Worm (Caenorhabditis elegans) whole organism, young adult: ENCODE results near the gene ugt-66.
A peak's percentile ranks its signal among the peaks of the same experiment; 100 is the strongest.

ENCODE experiments used
- B0035.1 ChIP-seq: sonication (generic microtip); optimal IDR thresholded peaks from 2 replicates; lab custom pipeline; 2016; ENCODE audit warnings: missing genetic modification characterization, mild to moderate bottlenecking, missing compliant biosample characterization, missing genotype, missing genetic modification reagents
- egl-18 ChIP-seq: fragments of 200-800 bp; sonication (Bioruptor generic); IDR thresholded peaks from 2 replicates; pipeline ENCODE4 v1.3.6; 2022; ENCODE audit warnings: missing genetic modification reagents, missing genetic modification characterization, missing compliant biosample characterization
- him-1 ChIP-seq: sonication (generic microtip); optimal IDR thresholded peaks from 2 replicates; lab custom pipeline; 2016; ENCODE audit warnings: missing genotype, missing genetic modification reagents, missing genetic modification characterization, missing compliant biosample characterization
- lsl-1 ChIP-seq: fragments of 200-800 bp; sonication (Bioruptor generic); optimal IDR thresholded peaks from 2 replicates; lab custom pipeline; 2018; ENCODE audit warnings: mild to moderate bottlenecking, missing genetic modification characterization, moderate library complexity, missing compliant biosample characterization
- mxl-1 ChIP-seq: sonication (generic microtip); optimal IDR thresholded peaks from 2 replicates; lab custom pipeline; 2016; ENCODE audit warnings: missing genetic modification characterization, missing compliant biosample characterization
- nhr-80 ChIP-seq: sonication (generic microtip); optimal IDR thresholded peaks from 2 replicates; lab custom pipeline; 2016; ENCODE audit warnings: missing genetic modification characterization, missing compliant biosample characterization
- pha-4 ChIP-seq: fragments of 150-350 bp; sonication (generic microtip); optimal IDR thresholded peaks from 2 replicates; lab custom pipeline; 2014; ENCODE audit warnings: missing biosample characterization, missing genetic modification reagents, missing genetic modification characterization
- tbx-9 ChIP-seq: sonication (generic microtip); optimal IDR thresholded peaks from 2 replicates; lab custom pipeline; 2016; ENCODE audit warnings: borderline replicate concordance, missing genetic modification characterization, inconsistent platforms, missing compliant biosample characterization
- unc-62 ChIP-seq: fragments of 150-350 bp; optimal IDR thresholded peaks from 2 replicates; lab custom pipeline; 2014; ENCODE audit warnings: missing biosample characterization, missing genetic modification reagents, missing genetic modification characterization
- ztf-28 ChIP-seq: fragments of 200-800 bp; sonication (Bioruptor generic); IDR thresholded peaks from 2 replicates; pipeline ENCODE4 v1.3.6; 2022; ENCODE audit warnings: missing genetic modification reagents, missing genetic modification characterization, missing compliant biosample characterization

DNA sequence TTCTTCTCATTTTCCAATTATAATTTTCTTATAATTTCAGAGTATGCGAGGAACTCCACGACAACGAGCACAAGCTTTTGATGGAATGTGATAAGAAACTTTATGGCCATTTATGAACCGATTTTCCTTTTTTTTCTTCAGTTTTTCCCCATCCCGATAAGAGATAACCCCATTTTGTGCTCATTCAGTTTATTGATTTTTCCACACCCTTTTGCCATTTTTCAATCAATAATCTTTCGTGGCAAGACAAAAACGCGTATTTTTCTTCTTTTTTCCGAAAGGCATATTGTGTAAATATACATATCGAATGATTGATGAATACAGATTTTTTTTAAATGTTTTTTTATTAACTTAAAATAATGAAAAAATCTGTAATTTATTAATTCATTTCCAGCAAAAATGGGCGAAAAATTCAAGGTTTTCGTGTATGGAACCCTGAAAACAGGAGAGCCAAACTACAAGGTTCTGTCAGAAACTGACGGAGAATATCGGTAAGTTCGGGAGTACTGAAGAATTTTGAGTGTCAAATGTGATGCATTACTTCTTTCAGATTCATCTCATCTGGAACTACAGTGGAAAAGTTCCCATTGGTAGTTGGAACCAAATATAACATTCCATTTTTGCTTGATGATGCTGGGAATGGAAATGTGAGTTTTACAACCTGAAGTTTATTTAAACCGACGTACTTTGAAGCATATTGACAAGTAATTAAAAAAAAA lies 30.0 kb downstream of the ugt-66 start, which contains the start of gene F42A10.9:
- TF ChIP-seq mxl-1 (tag; lab: Kevin White, UChicago) (no peak), tbx-9 (tag; lab: Kevin White, UChicago) (no peak), egl-18 (no peak), nhr-80 (tag; lab: Kevin White, UChicago) (no peak), pha-4 (tag; lab: Kevin White, UChicago) (no peak), lsl-1 (GFP tag; lab: Kevin White, UChicago) (no peak), him-1 (tag; lab: Kevin White, UChicago) (peak; percentile 5), B0035.1 (tag; lab: Kevin White, UChicago) (no peak), unc-62 (GFP tag; lab: Kevin White, UChicago) (no peak), ztf-28 (GFP tag; lab: Robert Waterston, UW) (no peak)
